Fruit fly (Drosophila melanogaster) whole organism, pupa: Measurements from ENCODE around the gene His2Av.

ENCODE experiments used
- CG10348 ChIP-seq: fragments of 200-800 bp; sonication (Bioruptor generic); IDR thresholded peaks from 2 replicates; pipeline ENCODE4 v1.3.6; 2022; ENCODE audit warnings: missing biosample characterization, missing genetic modification characterization
- CG12605 ChIP-seq: fragments of 200-800 bp; sonication (Bioruptor generic); IDR thresholded peaks from 2 replicates; pipeline ENCODE4 v1.3.6; 2022; ENCODE audit warnings: missing biosample characterization, missing genetic modification characterization
- CG13204 ChIP-seq: fragments of 200-800 bp; sonication (Bioruptor generic); optimal IDR thresholded peaks from 2 replicates; lab custom pipeline; 2018; ENCODE audit warnings: missing biosample characterization, mild to moderate bottlenecking, missing genetic modification characterization, moderate library complexity
- CG14655 ChIP-seq: fragments of 200-800 bp; sonication (Bioruptor generic); optimal IDR thresholded peaks from 3 replicates; lab custom pipeline; 2017; ENCODE audit warnings: mild to moderate bottlenecking, missing biosample characterization, missing genetic modification reagents, missing genetic modification characterization
- CG15710 ChIP-seq: fragments of 200-800 bp; sonication (Bioruptor generic); optimal IDR thresholded peaks from 2 replicates; lab custom pipeline; 2018; ENCODE audit warnings: missing biosample characterization, mild to moderate bottlenecking, missing genetic modification characterization, moderate library complexity
- CG17806 ChIP-seq: fragments of 200-800 bp; sonication (Bioruptor generic); optimal IDR thresholded peaks from 2 replicates; lab custom pipeline; 2018; ENCODE audit warnings: missing biosample characterization, mild to moderate bottlenecking, missing genetic modification characterization, moderate library complexity
- CG32121 ChIP-seq: fragments of 200-800 bp; sonication (Bioruptor generic); IDR thresholded peaks from 2 replicates; pipeline ENCODE4 v1.3.6; 2022; ENCODE audit warnings: missing biosample characterization, missing genetic modification characterization
- CG34367 ChIP-seq: fragments of 200-800 bp; sonication (Bioruptor generic); optimal IDR thresholded peaks from 2 replicates; lab custom pipeline; 2018; ENCODE audit warnings: missing biosample characterization, mild to moderate bottlenecking, missing genetic modification characterization
- CG4496 ChIP-seq: fragments of 200-800 bp; sonication (Bioruptor generic); IDR thresholded peaks from 3 replicates; pipeline ENCODE4 v1.3.6; 2022; ENCODE audit warnings: missing biosample characterization, missing genetic modification characterization
- CG8159 ChIP-seq: fragments of 200-800 bp; sonication (Bioruptor generic); optimal IDR thresholded peaks from 3 replicates; lab custom pipeline; 2018; ENCODE audit warnings: missing biosample characterization, mild to moderate bottlenecking, missing genetic modification characterization, moderate library complexity
- CG8301 ChIP-seq: fragments of 200-800 bp; sonication (Bioruptor generic); optimal IDR thresholded peaks from 2 replicates; lab custom pipeline; 2018; ENCODE audit warnings: missing biosample characterization, mild to moderate bottlenecking, missing genetic modification characterization
- CG9948 ChIP-seq: fragments of 200-800 bp; sonication (Bioruptor generic); optimal IDR thresholded peaks from 2 replicates; lab custom pipeline; 2018; ENCODE audit warnings: missing biosample characterization, mild to moderate bottlenecking, missing genetic modification characterization, moderate library complexity
- D1 ChIP-seq: fragments of 200-800 bp; sonication (Bioruptor generic); optimal IDR thresholded peaks from 2 replicates; lab custom pipeline; 2018; ENCODE audit warnings: missing biosample characterization, mild to moderate bottlenecking, missing genetic modification characterization, moderate library complexity
- EcR ChIP-seq: fragments of 200-800 bp; sonication (Bioruptor generic); optimal IDR thresholded peaks from 3 replicates; lab custom pipeline; 2019; ENCODE audit warnings: missing biosample characterization, missing genetic modification characterization, mild to moderate bottlenecking, moderate library complexity, missing genetic modification reagents
- Ets98B ChIP-seq: fragments of 200-800 bp; sonication (Bioruptor generic); IDR thresholded peaks from 2 replicates; pipeline ENCODE4 v1.3.6; 2022; ENCODE audit warnings: missing biosample characterization, missing genetic modification characterization
- Pif1A ChIP-seq: fragments of 200-800 bp; sonication (Bioruptor generic); optimal IDR thresholded peaks from 3 replicates; lab custom pipeline; 2016; ENCODE audit warnings: missing biosample characterization, missing genetic modification characterization
- Pif1B ChIP-seq: fragments of 200-800 bp; sonication (Bioruptor generic); optimal IDR thresholded peaks from 3 replicates; lab custom pipeline; 2016; ENCODE audit warnings: missing biosample characterization, missing genetic modification characterization
- Snoo ChIP-seq: fragments of 200-800 bp; sonication (Bioruptor generic); optimal IDR thresholded peaks from 3 replicates; lab custom pipeline; 2017; ENCODE audit warnings: missing biosample characterization, mild to moderate bottlenecking, missing genetic modification characterization, inconsistent platforms
- fd96Ca ChIP-seq: fragments of 200-800 bp; sonication (Bioruptor generic); IDR thresholded peaks from 3 replicates; pipeline ENCODE4 v1.3.6; 2022; ENCODE audit warnings: missing biosample characterization, missing genetic modification characterization
- gl ChIP-seq: fragments of 200-800 bp; sonication (Bioruptor generic); optimal IDR thresholded peaks from 2 replicates; lab custom pipeline; 2018; ENCODE audit warnings: missing biosample characterization, mild to moderate bottlenecking, missing genetic modification characterization
- rn ChIP-seq: fragments of 200-800 bp; sonication (Bioruptor generic); IDR thresholded peaks from 2 replicates; pipeline ENCODE4 v1.3.6; 2022; ENCODE audit warnings: missing biosample characterization, missing genetic modification characterization

The His2Av gene

DNA sequence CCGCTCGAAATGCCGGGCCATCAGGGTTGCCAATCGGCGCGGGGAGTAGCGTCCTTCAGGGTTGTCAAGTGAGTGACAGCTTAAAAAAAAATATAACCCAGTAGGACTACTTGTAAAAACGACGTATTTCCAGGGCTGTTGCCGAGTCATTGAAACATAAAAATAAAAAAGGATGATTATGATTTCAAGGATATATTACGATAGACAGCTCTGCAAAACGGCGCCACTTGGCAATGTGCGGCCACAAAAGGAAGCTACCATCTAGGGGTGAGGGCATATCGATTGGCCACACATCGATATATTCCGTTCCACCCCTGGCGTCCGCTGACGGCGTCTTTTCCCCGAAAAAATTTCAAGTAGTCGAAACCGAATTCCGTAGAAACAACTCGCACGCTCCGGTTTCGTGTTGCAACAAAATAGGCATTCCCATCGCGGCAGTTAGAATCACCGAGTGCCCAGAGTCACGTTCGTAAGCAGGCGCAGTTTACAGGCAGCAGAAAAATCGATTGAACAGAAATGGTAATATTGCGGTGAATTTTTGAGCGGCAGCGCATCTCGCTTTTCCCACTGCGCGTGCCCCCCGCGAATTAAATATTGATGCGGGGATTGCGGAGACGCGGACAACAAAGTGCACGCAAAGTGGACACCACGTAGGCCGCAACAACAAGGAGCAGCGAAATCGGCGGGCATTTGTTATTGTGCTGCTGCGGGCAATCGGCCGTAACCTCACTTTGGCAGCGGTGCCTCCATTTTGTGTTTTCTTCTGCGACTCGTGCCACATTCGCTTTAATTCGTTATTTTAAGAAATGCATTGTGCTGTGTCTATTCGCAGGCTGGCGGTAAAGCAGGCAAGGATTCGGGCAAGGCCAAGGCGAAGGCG, at the start of gene His2Av, which contains the start of gene ball:
Gene His2Av, plus strand, starts transcription at position 353 of the 880 bp plus-strand sequence.
Gene ball, minus strand, starts transcription at position 231 of the 880 bp plus-strand sequence.
- no peak for TF ChIP-seq D1 (tag; lab: Kevin White, UChicago)
- peak; percentile 43 for TF ChIP-seq CG34367 (tag; lab: Kevin White, UChicago)
- no peak for TF ChIP-seq CG14655 (GFP tag; lab: Kevin White, UChicago)
- TF ChIP-seq Ets98B (GFP tag; lab: Robert Waterston, UW) = peak; percentile 84
- no peak for TF ChIP-seq Pif1B (GFP tag; lab: Kevin White, UChicago)
- peak; percentile 87 for TF ChIP-seq CG4496 (GFP tag; lab: Robert Waterston, UW)
- TF ChIP-seq CG15710 (tag; lab: Kevin White, UChicago) = peak; percentile 57
- peak; percentile 77 for TF ChIP-seq Pif1A
- peak; percentile 53 for TF ChIP-seq CG8159 (tag; lab: Kevin White, UChicago)
- peak; percentile 14 for TF ChIP-seq gl (tag; lab: Kevin White, UChicago)
- peak; percentile 88 for TF ChIP-seq fd96Ca
- peak; percentile 42 for TF ChIP-seq CG17806 (tag; lab: Kevin White, UChicago)
- peak; percentile 31 for TF ChIP-seq CG9948 (tag; lab: Kevin White, UChicago)
- peak; percentile 81 for TF ChIP-seq CG32121 (GFP tag; lab: Robert Waterston, UW)
- peak; percentile 60; the same call in 1 of the 2 replicates for TF ChIP-seq CG12605 (GFP tag; lab: Robert Waterston, UW)
- TF ChIP-seq EcR (GFP tag; lab: Kevin White, UChicago) = peak; percentile 13
- TF ChIP-seq Snoo (tag; lab: Kevin White, UChicago) = peak; percentile 49
- TF ChIP-seq CG10348 (GFP tag; lab: Robert Waterston, UW) = 0 out of 2 replicates have a peak, but pooled peaks have one; percentile 25
- TF ChIP-seq CG13204 = no peak
- peak; percentile 60 for TF ChIP-seq rn (GFP tag; lab: Robert Waterston, UW)
- TF ChIP-seq CG8301 (tag; lab: Kevin White, UChicago) = peak; percentile 51

DNA sequence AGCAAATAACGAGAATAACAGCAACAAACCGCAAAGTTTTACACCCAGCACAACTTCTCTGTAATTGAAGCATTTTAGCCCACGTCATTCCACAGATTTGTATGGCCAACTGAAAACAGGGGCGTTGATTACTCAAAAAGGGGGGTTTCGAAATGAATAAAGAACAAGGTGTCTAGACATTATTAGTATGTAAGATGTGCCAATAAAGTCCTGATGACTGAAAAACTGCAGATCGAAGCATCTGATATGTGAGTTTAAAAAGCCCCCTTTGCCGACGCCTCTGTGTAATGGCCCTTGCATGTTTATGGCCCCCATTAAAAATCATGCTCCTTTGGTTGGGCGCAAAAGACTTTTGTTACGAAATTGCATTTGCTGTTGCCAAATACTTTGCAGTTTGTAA, 45.6 kb upstream of the His2Av start:
- TF ChIP-seq CG13204 (peak; percentile 1), Pif1A (peak; percentile 79), CG10348 (GFP tag; lab: Robert Waterston, UW) (no peak), CG8301 (tag; lab: Kevin White, UChicago) (peak; percentile 66), CG15710 (tag; lab: Kevin White, UChicago) (peak; percentile 75), Pif1B (GFP tag; lab: Kevin White, UChicago) (peak; percentile 72), CG14655 (GFP tag; lab: Kevin White, UChicago) (peak; percentile 76), Ets98B (GFP tag; lab: Robert Waterston, UW) (peak; percentile 71), CG34367 (tag; lab: Kevin White, UChicago) (peak; percentile 69), gl (tag; lab: Kevin White, UChicago) (peak; percentile 46), Snoo (tag; lab: Kevin White, UChicago) (peak; percentile 51), fd96Ca (peak; percentile 83), CG17806 (tag; lab: Kevin White, UChicago) (peak; percentile 79), CG9948 (tag; lab: Kevin White, UChicago) (peak; percentile 69), CG12605 (GFP tag; lab: Robert Waterston, UW) (peak; percentile 49; the same call in 1 of the 2 replicates), CG8159 (tag; lab: Kevin White, UChicago) (peak; percentile 79), CG4496 (GFP tag; lab: Robert Waterston, UW) (peak; percentile 67), CG32121 (GFP tag; lab: Robert Waterston, UW) (peak; percentile 61; the same call in 1 of the 2 replicates), rn (GFP tag; lab: Robert Waterston, UW) (0 out of 2 replicates have a peak, but pooled peaks have one; percentile 30), D1 (tag; lab: Kevin White, UChicago) (peak; percentile 38), EcR (GFP tag; lab: Kevin White, UChicago) (no peak)
- TF ChIP-seq, all 21 proteins: peak for 19

dm6 chr3R:26831861-26832260, 34.9 kb upstream of the His2Av start:
- no peak for TF ChIP-seq EcR (GFP tag; lab: Kevin White, UChicago)
- peak; percentile 61 for TF ChIP-seq CG34367 (tag; lab: Kevin White, UChicago)
- TF ChIP-seq Pif1B (GFP tag; lab: Kevin White, UChicago) = peak; percentile 67
- TF ChIP-seq CG32121 (GFP tag; lab: Robert Waterston, UW) = no peak
- TF ChIP-seq CG10348 (GFP tag; lab: Robert Waterston, UW) = no peak
- TF ChIP-seq CG13204 = no peak
- no peak for TF ChIP-seq CG4496 (GFP tag; lab: Robert Waterston, UW)
- TF ChIP-seq CG15710 (tag; lab: Kevin White, UChicago) = peak; percentile 71
- TF ChIP-seq CG9948 (tag; lab: Kevin White, UChicago) = peak; percentile 84
- 0 out of 3 replicates have a peak, but pooled peaks have one; percentile 42 for TF ChIP-seq fd96Ca
- TF ChIP-seq Pif1A = peak; percentile 72
- no peak for TF ChIP-seq D1 (tag; lab: Kevin White, UChicago)
- TF ChIP-seq CG14655 (GFP tag; lab: Kevin White, UChicago) = peak; percentile 85
- peak; percentile 69 for TF ChIP-seq CG8301 (tag; lab: Kevin White, UChicago)
- no peak for TF ChIP-seq rn (GFP tag; lab: Robert Waterston, UW)
- TF ChIP-seq Ets98B (GFP tag; lab: Robert Waterston, UW) = peak; percentile 32; the same call in 1 of the 2 replicates
- peak; percentile 71 for TF ChIP-seq CG8159 (tag; lab: Kevin White, UChicago)
- peak; percentile 38 for TF ChIP-seq gl (tag; lab: Kevin White, UChicago)
- peak; percentile 37; the same call in 1 of the 2 replicates for TF ChIP-seq CG12605 (GFP tag; lab: Robert Waterston, UW)
- peak; percentile 80 for TF ChIP-seq CG17806 (tag; lab: Kevin White, UChicago)
- TF ChIP-seq Snoo (tag; lab: Kevin White, UChicago) = no peak

DNA sequence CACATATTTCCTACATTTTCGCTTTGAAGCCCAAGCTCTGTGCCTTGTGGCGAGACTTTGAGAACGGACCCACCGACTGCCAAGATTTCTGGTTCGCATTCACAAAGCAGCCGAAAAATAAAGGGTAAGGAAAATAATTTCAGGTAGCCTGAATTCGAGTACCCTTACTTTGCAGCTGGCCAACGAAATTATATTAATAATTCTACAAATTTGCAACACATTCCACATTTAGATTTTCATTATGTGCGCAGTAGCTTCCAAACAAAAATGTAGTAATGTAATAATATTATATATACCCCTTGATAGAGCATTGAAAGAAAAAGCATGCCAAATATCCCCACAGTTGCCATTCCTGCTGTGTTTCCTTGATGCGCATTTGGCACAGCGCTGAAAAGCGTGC, 20.3 kb upstream of the His2Av start:
- TF ChIP-seq CG14655 (GFP tag; lab: Kevin White, UChicago) (no peak), Pif1A (peak; percentile 8), CG17806 (tag; lab: Kevin White, UChicago) (peak; percentile 2), gl (tag; lab: Kevin White, UChicago) (no peak), CG9948 (tag; lab: Kevin White, UChicago) (peak; percentile 8), CG8159 (tag; lab: Kevin White, UChicago) (peak; percentile 50)
- TF ChIP-seq, all 21 proteins: peak for 4
